Fruit fly (Drosophila melanogaster): Measurements from ENCODE around the gene Atac2.
A peak's percentile ranks its signal among the peaks of the same experiment; 100 is the strongest.

Atac2 gene

dm6 chr2L:18626987-18627386, 14.9 kb upstream of the Atac2 start:
- peak; percentile 61 for TF ChIP-seq sage (GFP tag; optimal IDR thresholded peaks at IDR 0.05)
- TF ChIP-seq Jra (GFP tag; optimal IDR thresholded peaks at IDR 0.05) = peak; percentile 78
- no peak for TF ChIP-seq Dif (GFP tag; optimal IDR thresholded peaks at IDR 0.05; ENCODE audit: partially characterized antibody)
- no peak for TF ChIP-seq GATAd (GFP tag; optimal IDR thresholded peaks at IDR 0.05)
- TF ChIP-seq dsf (GFP tag; optimal IDR thresholded peaks at IDR 0.05; ENCODE audit: borderline replicate concordance) = peak; percentile 46
- TF ChIP-seq h (GFP tag; optimal IDR thresholded peaks at IDR 0.05) = peak; percentile 92
- no peak for TF ChIP-seq Dfd (GFP tag; optimal IDR thresholded peaks at IDR 0.05)
- no peak for TF ChIP-seq Myc (optimal IDR thresholded peaks at IDR 0.05)
- TF ChIP-seq Mio (GFP tag; optimal IDR thresholded peaks at IDR 0.05) = no peak
- peak; percentile 87 for TF ChIP-seq brk (GFP tag; optimal IDR thresholded peaks at IDR 0.05)
- peak; percentile 72 for TF ChIP-seq sv (GFP tag; optimal IDR thresholded peaks at IDR 0.05)
- TF ChIP-seq tai (GFP tag; optimal IDR thresholded peaks at IDR 0.05) = peak; percentile 84
- no peak for TF ChIP-seq Hr78 (GFP tag; optimal IDR thresholded peaks at IDR 0.05)
- TF ChIP-seq usp (GFP tag; optimal IDR thresholded peaks at IDR 0.05) = no peak
- peak; percentile 38 for TF ChIP-seq dmrt93B (GFP tag; optimal IDR thresholded peaks at IDR 0.05)
- TF ChIP-seq Hnf4 (GFP tag; optimal IDR thresholded peaks at IDR 0.05) = peak; percentile 90
- peak; percentile 63 for TF ChIP-seq ey (GFP tag; optimal IDR thresholded peaks at IDR 0.05)
- TF ChIP-seq OdsH (GFP tag; optimal IDR thresholded peaks at IDR 0.05) = peak; percentile 91
- peak; percentile 79 for TF ChIP-seq fru (GFP tag; optimal IDR thresholded peaks at IDR 0.05)
- no peak for TF ChIP-seq N (GFP tag; optimal IDR thresholded peaks at IDR 0.05)
- TF ChIP-seq woc (GFP tag; optimal IDR thresholded peaks at IDR 0.05) = peak; percentile 10
- TF ChIP-seq CrebA (GFP tag; optimal IDR thresholded peaks at IDR 0.05; ENCODE audit: borderline replicate concordance) = peak; percentile 69
- peak; percentile 82 for TF ChIP-seq jim (GFP tag; optimal IDR thresholded peaks at IDR 0.05)
- peak; percentile 95 for TF ChIP-seq Hr83 (GFP tag; optimal IDR thresholded peaks at IDR 0.05; ENCODE audit: poor library complexity, severe bottlenecking)
- TF ChIP-seq psq (GFP tag; optimal IDR thresholded peaks at IDR 0.05) = peak; percentile 67
- no peak for TF ChIP-seq dl (GFP tag; optimal IDR thresholded peaks at IDR 0.05; ENCODE audit: insufficient read depth in 1 of 2, partially characterized antibody in 2 of 2)
- TF ChIP-seq foxo (GFP tag; optimal IDR thresholded peaks at IDR 0.05) = peak; percentile 26 to 76
- TF ChIP-seq pan (optimal IDR thresholded peaks at IDR 0.05) = no peak
- TF ChIP-seq Abd-B (GFP tag; optimal IDR thresholded peaks at IDR 0.05) = no peak
- TF ChIP-seq Sp1 (GFP tag; optimal IDR thresholded peaks at IDR 0.05) = peak; percentile 69
- peak; percentile 37 for TF ChIP-seq Rel (GFP tag; optimal IDR thresholded peaks at IDR 0.05)
- TF ChIP-seq Rel (tag; optimal IDR thresholded peaks at IDR 0.05) = peak; percentile 61
- TF ChIP-seq Vsx2 (GFP tag; optimal IDR thresholded peaks at IDR 0.05; ENCODE audit: partially characterized antibody) = no peak
- TF ChIP-seq CG32264 (GFP tag; optimal IDR thresholded peaks at IDR 0.05) = peak; percentile 78
- peak; percentile 45 for TF ChIP-seq HLH106 (tag; optimal IDR thresholded peaks at IDR 0.05)
- peak; percentile 84 for TF ChIP-seq br (GFP tag; optimal IDR thresholded peaks at IDR 0.05)
- TF ChIP-seq lola (GFP tag; optimal IDR thresholded peaks at IDR 0.05) = no peak
- peak; percentile 92 for TF ChIP-seq rgr (GFP tag; optimal IDR thresholded peaks at IDR 0.05)
- peak; percentile 14 for TF ChIP-seq CG9705 (GFP tag; optimal IDR thresholded peaks at IDR 0.05)

dm6 chr2L:18625470-18625869, 13.4 kb upstream of the Atac2 start:
- TF ChIP-seq Dif (GFP tag; optimal IDR thresholded peaks at IDR 0.05; ENCODE audit: partially characterized antibody) (no peak), sage (GFP tag; optimal IDR thresholded peaks at IDR 0.05) (no peak), dsf (GFP tag; optimal IDR thresholded peaks at IDR 0.05; ENCODE audit: borderline replicate concordance) (no peak), Hr83 (GFP tag; optimal IDR thresholded peaks at IDR 0.05; ENCODE audit: poor library complexity, severe bottlenecking) (no peak), Sp1 (GFP tag; optimal IDR thresholded peaks at IDR 0.05) (no peak), Hnf4 (GFP tag; optimal IDR thresholded peaks at IDR 0.05) (no peak), Vsx2 (GFP tag; optimal IDR thresholded peaks at IDR 0.05; ENCODE audit: partially characterized antibody) (no peak), br (GFP tag; optimal IDR thresholded peaks at IDR 0.05) (no peak), Jra (GFP tag; optimal IDR thresholded peaks at IDR 0.05) (no peak), usp (GFP tag; optimal IDR thresholded peaks at IDR 0.05) (no peak), CG32264 (GFP tag; optimal IDR thresholded peaks at IDR 0.05) (no peak), ey (GFP tag; optimal IDR thresholded peaks at IDR 0.05) (no peak), lola (GFP tag; optimal IDR thresholded peaks at IDR 0.05) (no peak), brk (GFP tag; optimal IDR thresholded peaks at IDR 0.05) (no peak), OdsH (GFP tag; optimal IDR thresholded peaks at IDR 0.05) (no peak), woc (GFP tag; optimal IDR thresholded peaks at IDR 0.05) (no peak), h (GFP tag; optimal IDR thresholded peaks at IDR 0.05) (no peak), sv (GFP tag; optimal IDR thresholded peaks at IDR 0.05) (no peak)

Measured in whole organism, wandering third instar larva.